Fruit fly (Drosophila melanogaster) S2 (cell line): ENCODE data around the gene srl.

Source experiments
- CG8478 ChIP-seq: fragments of >200 bp; optimal IDR thresholded peaks from 2 replicates; lab custom pipeline; 2018
- CTCF ChIP-seq, 2 experiments: fragments of >200 bp; optimal IDR thresholded peaks; 2 replicates each; lab custom pipeline; 2018

dm6 chr3R:4394654-4395581 is 34.2 kb downstream of the srl start:
- no peak for TF ChIP-seq CTCF (optimal IDR thresholded peaks at IDR 0.05; lab: Kevin White, UChicago)
- TF ChIP-seq CG8478 (lab: Kevin White, UChicago): no peak
